In genomic region chrX:8252293-8252692, ce11 we compare ENCODE assay signal across 4 worm cellular contexts.
TF ChIP-seq lines count a peak whose summit lies in the region.

Gene M60.6 (minus strand): TSS chrX:8252458.

TF ChIP-seq in whole organism, L1 larva, 84 proteins besides CTCF, POLR2A, EP300 and RAD21 (continued from another document):
- TF ChIP-seq nhr-47 (tag; optimal IDR thresholded peaks at IDR 0.05; lab: Kevin White, UChicago) (peak; percentile 60), grh-1 (GFP tag; IDR thresholded peaks at IDR 0.05; lab: Robert Waterston, UW) (0 out of 2 replicates have a peak, but pooled peaks have one; percentile 22), ceh-63 (GFP tag; optimal IDR thresholded peaks at IDR 0.05; lab: Kevin White, UChicago) (no peak), isw-1 (GFP tag; IDR thresholded peaks at IDR 0.05; lab: Robert Waterston, UW) (peak; percentile 21; the same call in 1 of the 2 replicates), unc-86 (tag; optimal IDR thresholded peaks at IDR 0.05; lab: Kevin White, UChicago) (no peak), aha-1 (tag; optimal IDR thresholded peaks at IDR 0.05; lab: Kevin White, UChicago) (no peak), lin-35 (GFP tag; optimal IDR thresholded peaks at IDR 0.05; lab: Kevin White, UChicago) (peak; percentile 4 to 5), egl-13 (tag; optimal IDR thresholded peaks at IDR 0.05; lab: Kevin White, UChicago) (peak; percentile 32), elt-3 (tag; optimal IDR thresholded peaks at IDR 0.05; lab: Kevin White, UChicago) (no peak), fkh-10 (GFP tag; optimal IDR thresholded peaks at IDR 0.05; lab: Kevin White, UChicago) (peak; percentile 33), ceh-82 (tag; optimal IDR thresholded peaks at IDR 0.05; lab: Kevin White, UChicago) (peak in 1 of 3 experiments; percentile 73), skn-1 (tag; optimal IDR thresholded peaks at IDR 0.05; lab: Kevin White, UChicago) (peak; percentile 7), fkh-8 (tag; optimal IDR thresholded peaks at IDR 0.05; lab: Kevin White, UChicago) (peak; percentile 33), xbp-1 (tag; optimal IDR thresholded peaks at IDR 0.05; lab: Kevin White, UChicago) (peak; percentile 28), sox-4 (tag; optimal IDR thresholded peaks at IDR 0.05; lab: Kevin White, UChicago) (peak; percentile 29), nhr-19 (GFP tag; conservative IDR thresholded peaks at IDR 0.05; lab: Robert Waterston, UW) (0 out of 2 replicates have a peak, but pooled peaks have one; percentile 18), mdl-1 (tag; optimal IDR thresholded peaks at IDR 0.05; lab: Kevin White, UChicago) (peak in 1 of 2 experiments; percentile 30), fos-1 (tag; optimal IDR thresholded peaks at IDR 0.05; lab: Kevin White, UChicago) (peak; percentile 16), ets-5 (GFP tag; IDR thresholded peaks at IDR 0.05; lab: Robert Waterston, UW) (no peak), nhr-71 (tag; optimal IDR thresholded peaks at IDR 0.05; lab: Kevin White, UChicago) (peak; percentile 52), nhr-90 (tag; optimal IDR thresholded peaks at IDR 0.05; lab: Kevin White, UChicago; ENCODE audit: poor library complexity) (peak; percentile 27), nhr-237 (tag; optimal IDR thresholded peaks at IDR 0.05; lab: Kevin White, UChicago) (no peak), blmp-1 (tag; optimal IDR thresholded peaks at IDR 0.05; lab: Kevin White, UChicago) (peak; percentile 76), efl-1 (optimal IDR thresholded peaks at IDR 0.05; lab: Kevin White, UChicago) (peak; percentile 16 to 32), efl-1 (GFP tag; optimal IDR thresholded peaks at IDR 0.05 in 1 of 2; lab: Kevin White, UChicago) (no peak), lin-39 (tag; optimal IDR thresholded peaks at IDR 0.05; lab: Kevin White, UChicago) (no peak), sptf-1 (tag; optimal IDR thresholded peaks at IDR 0.05; lab: Kevin White, UChicago) (no peak), snu-23 (GFP tag; optimal IDR thresholded peaks at IDR 0.05; lab: Kevin White, UChicago) (peak; percentile 61)

TF ChIP-seq in whole organism, L2 larva, 48 proteins besides CTCF, POLR2A, EP300 and RAD21 (continued from another document):
- TF ChIP-seq nhr-25 (tag; optimal IDR thresholded peaks at IDR 0.05; lab: Kevin White, UChicago) (peak; percentile 54), nhr-23 (tag; optimal IDR thresholded peaks at IDR 0.05; lab: Kevin White, UChicago) (no peak), sma-9 (GFP tag; optimal IDR thresholded peaks at IDR 0.05; lab: Kevin White, UChicago) (peak; percentile 56), sma-9 (tag; optimal IDR thresholded peaks at IDR 0.05; lab: Kevin White, UChicago) (no peak), C34F6.9 (tag; optimal IDR thresholded peaks at IDR 0.05; lab: Kevin White, UChicago) (peak; percentile 23), F13H6.1 (tag; optimal IDR thresholded peaks at IDR 0.05; lab: Kevin White, UChicago) (peak; percentile 9)

TF ChIP-seq in whole organism, L4 larva, 104 proteins besides CTCF, POLR2A, EP300 and RAD21 (continued from another document):
- TF ChIP-seq D1046.2 (GFP tag; IDR thresholded peaks at IDR 0.05; lab: Robert Waterston, UW) (no peak), Y105C5A.15 (GFP tag; IDR thresholded peaks at IDR 0.05; lab: Robert Waterston, UW) (no peak), ctbp-1 (GFP tag; IDR thresholded peaks at IDR 0.05; lab: Robert Waterston, UW) (peak; percentile 58; the same call in 1 of the 2 replicates), nhr-28 (tag; optimal IDR thresholded peaks at IDR 0.05; lab: Kevin White, UChicago) (peak; percentile 7), nhr-76 (tag; optimal IDR thresholded peaks at IDR 0.05; lab: Kevin White, UChicago) (no peak), mes-2 (tag; optimal IDR thresholded peaks at IDR 0.05; lab: Kevin White, UChicago; ENCODE audit: poor library complexity, severe bottlenecking) (peak; percentile 9), lsy-2 (tag; optimal IDR thresholded peaks at IDR 0.05; lab: Kevin White, UChicago) (peak in 1 of 2 experiments; percentile 20), dmd-8 (GFP tag; IDR thresholded peaks at IDR 0.05; lab: Robert Waterston, UW) (no peak), rbr-2 (tag; optimal IDR thresholded peaks at IDR 0.05; lab: Kevin White, UChicago) (peak; percentile 33)
TF ChIP-seq in whole organism, L4 larva: peak in this region for 10.

TF ChIP-seq in whole organism, late embryonic, 69 proteins besides CTCF, POLR2A, EP300 and RAD21 (continued from another document):
- no peak for TF ChIP-seq ahr-1 (tag; optimal IDR thresholded peaks at IDR 0.05; lab: Kevin White, UChicago)
- no peak for TF ChIP-seq T23F11.4 (GFP tag; optimal IDR thresholded peaks at IDR 0.05; lab: Kevin White, UChicago)
- peak; percentile 9 for TF ChIP-seq ceh-18 (tag; optimal IDR thresholded peaks at IDR 0.05; lab: Kevin White, UChicago)
- TF ChIP-seq unc-42 (tag; optimal IDR thresholded peaks at IDR 0.05; lab: Kevin White, UChicago), result peak; percentile 89
- TF ChIP-seq ceh-9 (tag; optimal IDR thresholded peaks at IDR 0.05; lab: Kevin White, UChicago), result no peak
- TF ChIP-seq ztf-16 (tag; optimal IDR thresholded peaks at IDR 0.05; lab: Kevin White, UChicago), result no peak
- no peak for TF ChIP-seq pag-3 (tag; optimal IDR thresholded peaks at IDR 0.05; lab: Kevin White, UChicago; ENCODE audit: borderline replicate concordance)
- TF ChIP-seq sdc-2 (tag; optimal IDR thresholded peaks at IDR 0.05; lab: Kevin White, UChicago), result no peak
- TF ChIP-seq ceh-48 (tag; optimal IDR thresholded peaks at IDR 0.05; lab: Kevin White, UChicago), result no peak
- no peak for TF ChIP-seq unc-3 (GFP tag; conservative IDR thresholded peaks at IDR 0.05; lab: Robert Waterston, UW)
- TF ChIP-seq unc-3 (tag; optimal IDR thresholded peaks at IDR 0.05; lab: Kevin White, UChicago), result no peak
- no peak for TF ChIP-seq ceh-34 (tag; optimal IDR thresholded peaks at IDR 0.05; lab: Kevin White, UChicago)
- no peak for TF ChIP-seq mec-3 (tag; optimal IDR thresholded peaks at IDR 0.05; lab: Kevin White, UChicago; ENCODE audit: borderline replicate concordance)
- no peak for TF ChIP-seq pha-4 (tag; optimal IDR thresholded peaks at IDR 0.05; lab: Kevin White, UChicago)
- no peak for TF ChIP-seq elt-4 (tag; optimal IDR thresholded peaks at IDR 0.05; lab: Kevin White, UChicago)
- no peak for TF ChIP-seq pros-1 (tag; optimal IDR thresholded peaks at IDR 0.05; lab: Kevin White, UChicago)
- no peak for TF ChIP-seq odd-2 (tag; optimal IDR thresholded peaks at IDR 0.05; lab: Kevin White, UChicago)
- TF ChIP-seq C08G9.2 (tag; optimal IDR thresholded peaks at IDR 0.05; lab: Kevin White, UChicago), result no peak
- peak; percentile 3 for TF ChIP-seq fax-1 (tag; optimal IDR thresholded peaks at IDR 0.05; lab: Kevin White, UChicago)
